Fruit fly (Drosophila melanogaster) whole organism, prepupa: Measurements from ENCODE around the gene Coq2.

Source experiments
- CG31627 ChIP-seq: fragments of 200-800 bp; sonication (Bioruptor generic); optimal IDR thresholded peaks from 3 replicates; lab custom pipeline; 2016; ENCODE audit warnings: missing biosample characterization, missing genetic modification characterization
- CG4318 ChIP-seq: fragments of 200-800 bp; sonication (Bioruptor generic); optimal IDR thresholded peaks from 3 replicates; lab custom pipeline; 2017; ENCODE audit warnings: missing biosample characterization, mild to moderate bottlenecking, missing genetic modification characterization
- Ets21C ChIP-seq: fragments of 200-800 bp; sonication (Bioruptor generic); optimal IDR thresholded peaks from 3 replicates; lab custom pipeline; 2016; ENCODE audit warnings: missing biosample characterization, missing genetic modification characterization
- Hr38 ChIP-seq: sonication (Bioruptor generic); optimal IDR thresholded peaks from 2 replicates; lab custom pipeline; 2016; ENCODE audit warnings: missing biosample characterization, missing genetic modification characterization
- Lpt ChIP-seq: fragments of 200-800 bp; sonication (Bioruptor generic); optimal IDR thresholded peaks from 3 replicates; lab custom pipeline; 2016; ENCODE audit warnings: missing biosample characterization, missing genetic modification characterization
- Met ChIP-seq: fragments of 200-800 bp; sonication (Bioruptor generic); optimal IDR thresholded peaks from 3 replicates; lab custom pipeline; 2016; ENCODE audit warnings: missing biosample characterization, missing genetic modification characterization
- OdsH ChIP-seq: fragments of 200-800 bp; sonication (Bioruptor generic); optimal IDR thresholded peaks from 3 replicates; lab custom pipeline; 2016; ENCODE audit warnings: missing biosample characterization, missing genetic modification characterization
- fkh ChIP-seq: fragments of 200-800 bp; sonication (Bioruptor generic); optimal IDR thresholded peaks from 3 replicates; lab custom pipeline; 2017; ENCODE audit warnings: missing biosample characterization, mild to moderate bottlenecking, missing genetic modification characterization, moderate library complexity

dm6 chr3R:8312037-8312436 is 4.3 kb downstream of the Coq2 start, which contains the start of the genes CG11694 and CG11698:
- TF ChIP-seq Lpt (no peak), OdsH (GFP tag; lab: Kevin White, UChicago) (no peak), Hr38 (no peak), CG4318 (GFP tag; lab: Kevin White, UChicago) (no peak), CG31627 (GFP tag; lab: Kevin White, UChicago) (no peak), fkh (GFP tag; lab: Kevin White, UChicago) (no peak), Met (GFP tag; lab: Kevin White, UChicago) (no peak), Ets21C (GFP tag; lab: Kevin White, UChicago) (no peak)
